Worm (Caenorhabditis elegans) whole organism, L3 larva: ENCODE results near the gene F07H5.13.

Source experiments
- R02D3.7 ChIP-seq: fragments of 150-350 bp; optimal IDR thresholded peaks from 2 replicates; lab custom pipeline; 2014; ENCODE audit warnings: missing biosample characterization, missing genetic modification characterization
- ZK546.5 ChIP-seq: sonication (generic microtip); optimal IDR thresholded peaks from 2 replicates; lab custom pipeline; 2017; ENCODE audit warnings: missing biosample characterization, missing genetic modification characterization
- aly-2 ChIP-seq: fragments of 150-350 bp; optimal IDR thresholded peaks from 2 replicates; lab custom pipeline; 2014; ENCODE audit warnings: missing biosample characterization, missing genetic modification characterization
- ama-1 ChIP-seq: fragments of 150-350 bp; optimal IDR thresholded peaks from 2 replicates; lab custom pipeline; 2018
- ceh-16 ChIP-seq: sonication (generic microtip); optimal IDR thresholded peaks from 2 replicates; lab custom pipeline; 2017; ENCODE audit warnings: missing biosample characterization, missing genetic modification characterization
- ceh-28 ChIP-seq: fragments of 150-350 bp; optimal IDR thresholded peaks from 2 replicates; lab custom pipeline; 2014; ENCODE audit warnings: missing biosample characterization, missing genetic modification reagents, missing genetic modification characterization
- ceh-9 ChIP-seq: sonication (generic microtip); optimal IDR thresholded peaks from 2 replicates; lab custom pipeline; 2018; ENCODE audit warnings: missing biosample characterization, missing genetic modification characterization
- egl-27 ChIP-seq: sonication (generic microtip); optimal IDR thresholded peaks from 4 replicates; lab custom pipeline; 2017; ENCODE audit warnings: missing biosample characterization, missing genetic modification reagents, missing genetic modification characterization
- egl-5 ChIP-seq: fragments of 150-350 bp; optimal IDR thresholded peaks from 2 replicates; lab custom pipeline; 2017; ENCODE audit warnings: missing biosample characterization, missing genetic modification reagents, missing genetic modification characterization, inconsistent platforms
- elt-1 ChIP-seq: fragments of 150-350 bp; optimal IDR thresholded peaks from 2 replicates; lab custom pipeline; 2014; ENCODE audit warnings: missing biosample characterization, missing genetic modification characterization
- elt-2 ChIP-seq: sonication (generic microtip); optimal IDR thresholded peaks from 2 replicates; lab custom pipeline; 2016; ENCODE audit warnings: missing genetic modification reagents, mild to moderate bottlenecking, missing genetic modification characterization, missing compliant biosample characterization
- elt-3 ChIP-seq, 3 experiments: fragments of 150-350 bp in 1 of 3; sonication (generic microtip) in 2 of 3; optimal IDR thresholded peaks; 2 replicates in 2 of 3; 4 replicates in 1 of 3; lab custom pipeline; 2014 to 2017; ENCODE audit warnings: missing biosample characterization in 3 of 3, missing genetic modification characterization in 3 of 3
- eor-1 ChIP-seq, 2 experiments: fragments of 150-350 bp; optimal IDR thresholded peaks; 2 replicates each; lab custom pipeline; 2014 to 2018; ENCODE audit warnings: missing biosample characterization in 2 of 2, missing genetic modification characterization in 2 of 2
- fkh-10 ChIP-seq: sonication (generic microtip); optimal IDR thresholded peaks from 2 replicates; lab custom pipeline; 2017; ENCODE audit warnings: missing biosample characterization, missing genetic modification reagents, missing genetic modification characterization
- fkh-2 ChIP-seq: fragments of 150-350 bp; optimal IDR thresholded peaks from 2 replicates; lab custom pipeline; 2014; ENCODE audit warnings: missing biosample characterization, missing genetic modification reagents, missing genetic modification characterization
- fos-1 ChIP-seq: fragments of 150-350 bp; optimal IDR thresholded peaks from 2 replicates; lab custom pipeline; 2014; ENCODE audit warnings: missing biosample characterization, missing genetic modification characterization
- hmg-11 ChIP-seq: sonication (generic microtip); optimal IDR thresholded peaks from 2 replicates; lab custom pipeline; 2016; ENCODE audit warnings: missing genetic modification characterization, missing compliant biosample characterization
- jun-1 ChIP-seq: fragments of 150-350 bp; optimal IDR thresholded peaks from 2 replicates; lab custom pipeline; 2014; ENCODE audit warnings: missing biosample characterization, missing genetic modification reagents, missing genetic modification characterization
- lin-15B ChIP-seq: fragments of 150-350 bp; optimal IDR thresholded peaks from 2 replicates; lab custom pipeline; 2014; ENCODE audit warnings: missing biosample characterization, missing genetic modification characterization
- lin-39 ChIP-seq: fragments of 150-350 bp; optimal IDR thresholded peaks from 2 replicates; lab custom pipeline; 2018; ENCODE audit warnings: missing biosample characterization, missing genetic modification reagents, missing genetic modification characterization
- lsy-12 ChIP-seq: sonication (generic microtip); optimal IDR thresholded peaks from 2 replicates; lab custom pipeline; 2016; ENCODE audit warnings: mild to moderate bottlenecking, missing genetic modification characterization, missing compliant biosample characterization
- mdl-1 ChIP-seq: fragments of 150-350 bp; optimal IDR thresholded peaks from 2 replicates; lab custom pipeline; 2014; ENCODE audit warnings: missing biosample characterization, missing genetic modification characterization
- mml-1 ChIP-seq: fragments of 150-350 bp; sonication (generic microtip); optimal IDR thresholded peaks from 3 replicates; lab custom pipeline; 2014; ENCODE audit warnings: missing biosample characterization, missing genetic modification characterization
- nhr-12 ChIP-seq: fragments of 150-350 bp; optimal IDR thresholded peaks from 2 replicates; lab custom pipeline; 2014; ENCODE audit warnings: missing biosample characterization, missing genetic modification characterization
- nhr-23 ChIP-seq: fragments of 150-350 bp; optimal IDR thresholded peaks from 2 replicates; lab custom pipeline; 2014; ENCODE audit warnings: missing biosample characterization, missing genetic modification reagents, missing genetic modification characterization
- nhr-237 ChIP-seq: fragments of 150-350 bp; optimal IDR thresholded peaks from 2 replicates; lab custom pipeline; 2014; ENCODE audit warnings: missing biosample characterization, missing genetic modification characterization
- nhr-25 ChIP-seq: sonication (generic microtip); optimal IDR thresholded peaks from 2 replicates; lab custom pipeline; 2017; ENCODE audit warnings: missing biosample characterization, missing genetic modification characterization
- nhr-43 ChIP-seq: sonication (generic microtip); optimal IDR thresholded peaks from 2 replicates; lab custom pipeline; 2016; ENCODE audit warnings: mild to moderate bottlenecking, missing genetic modification characterization, missing compliant biosample characterization; ENCODE audit not compliant: poor library complexity, severe bottlenecking
- nhr-67 ChIP-seq: fragments of 150-350 bp; optimal IDR thresholded peaks from 2 replicates; lab custom pipeline; 2014; ENCODE audit warnings: missing biosample characterization, missing genetic modification characterization
- nhr-76 ChIP-seq: fragments of 150-350 bp; sonication (generic microtip); optimal IDR thresholded peaks from 5 replicates; lab custom pipeline; 2014; ENCODE audit warnings: missing biosample characterization, missing genetic modification characterization
- nhr-77 ChIP-seq: fragments of 150-350 bp; optimal IDR thresholded peaks from 2 replicates; lab custom pipeline; 2014; ENCODE audit warnings: missing biosample characterization, missing genetic modification characterization
- pha-4 ChIP-seq: fragments of 150-350 bp; optimal IDR thresholded peaks from 2 replicates; lab custom pipeline; 2014; ENCODE audit warnings: missing biosample characterization, missing genetic modification reagents, missing genetic modification characterization
- pqm-1 ChIP-seq: fragments of 150-350 bp; optimal IDR thresholded peaks from 2 replicates; lab custom pipeline; 2017; ENCODE audit warnings: missing biosample characterization, missing genetic modification characterization, inconsistent platforms
- sea-2 ChIP-seq: fragments of 150-350 bp; sonication (generic microtip); optimal IDR thresholded peaks from 4 replicates; lab custom pipeline; 2014; ENCODE audit warnings: missing biosample characterization, missing genetic modification reagents, missing genetic modification characterization
- skn-1 ChIP-seq: fragments of 150-350 bp; optimal IDR thresholded peaks from 2 replicates; lab custom pipeline; 2014; ENCODE audit warnings: missing biosample characterization, missing genetic modification characterization
- snpc-4 ChIP-seq: fragments of 150-350 bp; optimal IDR thresholded peaks from 2 replicates; lab custom pipeline; 2014; ENCODE audit warnings: missing biosample characterization, missing genetic modification characterization
- tbx-2 ChIP-seq: sonication (generic microtip); optimal IDR thresholded peaks from 2 replicates; lab custom pipeline; 2016; ENCODE audit warnings: mild to moderate bottlenecking, missing genetic modification characterization, missing compliant biosample characterization
- unc-39 ChIP-seq: sonication (generic microtip); optimal IDR thresholded peaks from 4 replicates; lab custom pipeline; 2017; ENCODE audit warnings: missing biosample characterization, missing genetic modification characterization
- unc-62 ChIP-seq: fragments of 150-350 bp; sonication (generic microtip); optimal IDR thresholded peaks from 4 replicates; lab custom pipeline; 2014; ENCODE audit warnings: missing biosample characterization, missing genetic modification reagents, missing genetic modification characterization
- zag-1 ChIP-seq: fragments of 150-350 bp; optimal IDR thresholded peaks from 2 replicates; lab custom pipeline; 2014; ENCODE audit warnings: missing biosample characterization, missing genetic modification characterization
- ztf-4 ChIP-seq: fragments of 150-350 bp; optimal IDR thresholded peaks from 2 replicates; lab custom pipeline; 2014; ENCODE audit warnings: missing biosample characterization, missing genetic modification characterization

F07H5.13 gene

DNA sequence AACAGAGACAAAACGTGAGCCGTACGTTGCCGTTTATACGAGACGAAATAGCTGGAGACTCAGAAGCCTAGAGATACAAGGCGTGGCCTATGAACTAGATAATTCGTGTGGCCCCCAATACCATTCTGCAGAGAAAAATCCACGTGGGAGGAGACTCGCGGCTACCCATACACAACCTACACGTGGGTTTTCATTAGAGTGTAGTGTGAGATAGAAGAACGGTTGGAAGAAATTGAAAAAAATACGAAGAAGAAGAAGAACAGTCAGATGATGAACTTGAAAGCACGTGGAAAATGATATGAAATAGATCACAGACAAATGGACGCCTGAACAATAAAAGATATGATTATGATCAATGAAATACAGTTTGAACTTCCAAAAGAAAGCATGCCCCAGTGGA lies 25.2 kb upstream of the F07H5.13 start:
- TF ChIP-seq skn-1 (tag; lab: Kevin White, UChicago) (no peak), fkh-2 (tag; lab: Kevin White, UChicago) (no peak), snpc-4 (no peak), zag-1 (tag; lab: Kevin White, UChicago) (no peak), ztf-4 (no peak), egl-27 (tag; lab: Kevin White, UChicago) (no peak), unc-39 (no peak), nhr-25 (peak; percentile 24), elt-2 (tag; lab: Kevin White, UChicago) (no peak), nhr-43 (tag; lab: Kevin White, UChicago) (peak; percentile 81), nhr-67 (tag; lab: Kevin White, UChicago) (no peak), elt-3 (tag; optimal IDR thresholded peaks at IDR 0.05; lab: Kevin White, UChicago) (no peak), nhr-12 (tag; lab: Kevin White, UChicago) (no peak), lin-39 (tag; lab: Kevin White, UChicago) (no peak), lin-15B (tag; lab: Kevin White, UChicago) (no peak), nhr-23 (tag; lab: Kevin White, UChicago) (peak; percentile 70), nhr-77 (tag; lab: Kevin White, UChicago) (no peak), pha-4 (tag; lab: Kevin White, UChicago) (no peak), jun-1 (tag; lab: Kevin White, UChicago) (no peak), ama-1 (lab: Kevin White, UChicago) (no peak), egl-5 (tag; lab: Kevin White, UChicago) (no peak), fos-1 (no peak), ceh-9 (tag; lab: Kevin White, UChicago) (no peak), eor-1 (tag; optimal IDR thresholded peaks at IDR 0.05; lab: Kevin White, UChicago) (no peak), lsy-12 (peak; percentile 2), mdl-1 (tag; lab: Kevin White, UChicago) (peak; percentile 48), ceh-16 (tag; lab: Kevin White, UChicago) (no peak), nhr-76 (tag; lab: Kevin White, UChicago) (no peak), fkh-10 (GFP tag; lab: Kevin White, UChicago) (no peak), unc-62 (GFP tag; lab: Kevin White, UChicago) (no peak), pqm-1 (tag; lab: Kevin White, UChicago) (no peak), R02D3.7 (no peak), aly-2 (tag; lab: Kevin White, UChicago) (no peak), ceh-28 (tag; lab: Kevin White, UChicago) (no peak), sea-2 (GFP tag; lab: Kevin White, UChicago) (no peak), tbx-2 (tag; lab: Kevin White, UChicago) (no peak), ZK546.5 (tag; lab: Kevin White, UChicago) (no peak), mml-1 (no peak)

DNA sequence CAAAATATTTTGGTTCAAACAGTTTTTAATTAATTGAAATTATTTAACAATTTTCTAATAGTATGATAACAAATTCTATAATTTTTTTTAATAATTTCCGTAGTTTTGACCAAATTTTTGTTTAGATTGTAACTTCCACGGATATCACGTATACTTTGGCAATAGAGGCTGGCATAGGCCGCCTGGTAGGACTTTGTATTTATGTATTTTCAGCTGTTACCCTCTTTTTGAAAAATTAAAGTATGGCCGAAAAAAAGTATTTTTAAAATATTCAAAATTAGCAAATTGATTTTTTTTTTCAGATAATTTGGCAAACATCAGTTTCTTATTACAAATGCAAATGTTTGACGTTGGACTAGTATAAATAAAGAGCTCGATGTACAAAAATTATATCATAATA lies 23.9 kb upstream of the F07H5.13 start, which contains the start of the genes nsph-1.1 and K08F8.15:
nsph-1.1 (plus strand) TSS at position 301 of the 400 bp plus-strand sequence.
K08F8.15 (plus strand) TSS at position 335 of the 400 bp plus-strand sequence.
- TF ChIP-seq nhr-237 (tag; lab: Kevin White, UChicago) (no peak), mdl-1 (tag; lab: Kevin White, UChicago) (no peak), lsy-12 (no peak), tbx-2 (tag; lab: Kevin White, UChicago) (no peak), ZK546.5 (tag; lab: Kevin White, UChicago) (no peak), hmg-11 (tag; lab: Kevin White, UChicago) (no peak), unc-62 (GFP tag; lab: Kevin White, UChicago) (no peak), ama-1 (lab: Kevin White, UChicago) (no peak)
- TF ChIP-seq, all 47 proteins: peak for 0

DNA sequence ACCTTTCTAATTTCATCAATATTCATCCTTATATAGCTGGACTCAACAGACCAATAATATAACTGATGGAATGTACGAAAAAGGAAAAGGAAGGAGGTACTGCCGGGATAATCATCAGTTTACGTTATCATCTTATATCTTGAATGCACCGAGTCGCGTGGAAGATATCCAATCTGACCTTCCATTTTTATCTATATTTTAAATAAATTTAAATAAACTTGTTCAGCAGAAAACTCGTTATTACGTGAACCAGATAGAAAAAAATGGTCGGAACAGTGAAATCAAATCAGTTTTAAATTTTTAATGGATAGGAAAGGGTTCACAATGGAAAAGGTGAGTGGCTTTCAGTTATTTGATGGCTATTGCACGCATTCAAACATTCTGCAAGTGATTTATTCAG lies 23.5 kb upstream of the F07H5.13 start, which contains the start of gene pah-1:
pah-1 (minus strand) TSS at position 101 of the 400 bp plus-strand sequence.
- TF ChIP-seq elt-3 (tag; optimal IDR thresholded peaks at IDR 0.05; lab: Kevin White, UChicago): no peak
- no peak for TF ChIP-seq tbx-2 (tag; lab: Kevin White, UChicago)
- no peak for TF ChIP-seq nhr-76 (tag; lab: Kevin White, UChicago)
- no peak for TF ChIP-seq lsy-12
- TF ChIP-seq elt-1: no peak
- no peak for TF ChIP-seq jun-1 (tag; lab: Kevin White, UChicago)
- TF ChIP-seq aly-2 (tag; lab: Kevin White, UChicago): no peak
- TF ChIP-seq unc-39: no peak
- no peak for TF ChIP-seq hmg-11 (tag; lab: Kevin White, UChicago)
- no peak for TF ChIP-seq ceh-9 (tag; lab: Kevin White, UChicago)
- no peak for TF ChIP-seq lin-15B (tag; lab: Kevin White, UChicago)
- TF ChIP-seq nhr-43 (tag; lab: Kevin White, UChicago): no peak
- no peak for TF ChIP-seq ceh-28 (tag; lab: Kevin White, UChicago)
- no peak for TF ChIP-seq mdl-1 (tag; lab: Kevin White, UChicago)
- TF ChIP-seq egl-27 (tag; lab: Kevin White, UChicago): no peak
- no peak for TF ChIP-seq zag-1 (tag; lab: Kevin White, UChicago)
- no peak for TF ChIP-seq R02D3.7
- TF ChIP-seq ceh-16 (tag; lab: Kevin White, UChicago): no peak
- TF ChIP-seq pqm-1 (tag; lab: Kevin White, UChicago): no peak
- no peak for TF ChIP-seq egl-5 (tag; lab: Kevin White, UChicago)
